Worm (Caenorhabditis elegans): ENCODE measurements around the gene B0554.2.

ce11 chrV:477664-478212 is 43.7 kb downstream of the B0554.2 start, which contains the start of gene nhr-55:
- TF ChIP-seq ama-1 (optimal IDR thresholded peaks at IDR 0.05) (no peak), ztf-4 (tag; optimal IDR thresholded peaks at IDR 0.05) (no peak), mdl-1 (tag; optimal IDR thresholded peaks at IDR 0.05) (no peak)
